Worm (Caenorhabditis elegans) whole organism, late embryonic: Measurements from ENCODE around the gene B0238.9.

Experiments used
- C08G9.2 ChIP-seq: sonication (generic microtip); optimal IDR thresholded peaks from 2 replicates; lab custom pipeline; 2016; ENCODE audit warnings: mild to moderate bottlenecking, missing genetic modification characterization, moderate library complexity, missing compliant biosample characterization
- F13H6.1 ChIP-seq: sonication (generic microtip); optimal IDR thresholded peaks from 2 replicates; lab custom pipeline; 2016; ENCODE audit warnings: missing genetic modification characterization, missing compliant biosample characterization
- Y22D7AL.16 ChIP-seq: sonication (generic microtip); optimal IDR thresholded peaks from 2 replicates; lab custom pipeline; 2016; ENCODE audit warnings: missing genetic modification characterization, missing compliant biosample characterization
- ceh-14 ChIP-seq: sonication (generic microtip); optimal IDR thresholded peaks from 2 replicates; lab custom pipeline; 2016; ENCODE audit warnings: missing genotype, missing genetic modification characterization, missing compliant biosample characterization
- ceh-18 ChIP-seq: sonication (generic microtip); optimal IDR thresholded peaks from 2 replicates; lab custom pipeline; 2016; ENCODE audit warnings: missing genetic modification characterization, missing compliant biosample characterization
- ceh-24 ChIP-seq: sonication (generic microtip); optimal IDR thresholded peaks from 2 replicates; lab custom pipeline; 2016; ENCODE audit warnings: mild to moderate bottlenecking, missing genetic modification characterization, missing compliant biosample characterization
- ceh-30 ChIP-seq: fragments of 150-350 bp; optimal IDR thresholded peaks from 2 replicates; lab custom pipeline; 2014; ENCODE audit warnings: missing biosample characterization, missing genetic modification characterization
- ceh-31 ChIP-seq: sonication (generic microtip); optimal IDR thresholded peaks from 2 replicates; lab custom pipeline; 2016; ENCODE audit warnings: missing genetic modification characterization, missing compliant biosample characterization
- ceh-34 ChIP-seq: sonication (generic microtip); optimal IDR thresholded peaks from 2 replicates; lab custom pipeline; 2016; ENCODE audit warnings: mild to moderate bottlenecking, missing genetic modification characterization, missing compliant biosample characterization
- ceh-48 ChIP-seq: sonication (generic microtip); optimal IDR thresholded peaks from 2 replicates; lab custom pipeline; 2016; ENCODE audit warnings: missing genetic modification characterization, inconsistent platforms, missing compliant biosample characterization
- ceh-9 ChIP-seq: sonication (generic microtip); optimal IDR thresholded peaks from 2 replicates; lab custom pipeline; 2016; ENCODE audit warnings: mild to moderate bottlenecking, missing genetic modification characterization, inconsistent platforms, missing compliant biosample characterization
- elt-2 ChIP-seq: sonication (generic microtip); optimal IDR thresholded peaks from 2 replicates; lab custom pipeline; 2016; ENCODE audit warnings: missing genetic modification reagents, missing genetic modification characterization, missing compliant biosample characterization
- ets-4 ChIP-seq: sonication (generic microtip); optimal IDR thresholded peaks from 2 replicates; lab custom pipeline; 2016; ENCODE audit warnings: missing genetic modification characterization, missing compliant biosample characterization
- eyg-1 ChIP-seq: sonication (generic microtip); optimal IDR thresholded peaks from 2 replicates; lab custom pipeline; 2016; ENCODE audit warnings: missing genotype, missing genetic modification characterization, missing compliant biosample characterization
- fax-1 ChIP-seq: sonication (generic microtip); optimal IDR thresholded peaks from 2 replicates; lab custom pipeline; 2016; ENCODE audit warnings: missing genotype, missing genetic modification characterization, missing compliant biosample characterization
- fkh-6 ChIP-seq: sonication (generic microtip); optimal IDR thresholded peaks from 2 replicates; lab custom pipeline; 2016; ENCODE audit warnings: missing genetic modification characterization, missing compliant biosample characterization
- gmeb-2 ChIP-seq: sonication (generic microtip); optimal IDR thresholded peaks from 2 replicates; lab custom pipeline; 2016; ENCODE audit warnings: missing genetic modification characterization, inconsistent platforms, missing compliant biosample characterization
- hlh-15 ChIP-seq: sonication (generic microtip); optimal IDR thresholded peaks from 2 replicates; lab custom pipeline; 2016; ENCODE audit warnings: missing genetic modification characterization, missing compliant biosample characterization
- hlh-30 ChIP-seq: sonication (generic microtip); optimal IDR thresholded peaks from 2 replicates; lab custom pipeline; 2017; ENCODE audit warnings: antibody characterized with exemption, missing genetic modification characterization, missing compliant biosample characterization; ENCODE audit not compliant: insufficient read depth
- hlh-6 ChIP-seq: sonication (generic microtip); optimal IDR thresholded peaks from 2 replicates; lab custom pipeline; 2016; ENCODE audit warnings: missing genotype, missing genetic modification characterization, missing compliant biosample characterization
- nfya-1 ChIP-seq: sonication (generic microtip); optimal IDR thresholded peaks from 2 replicates; lab custom pipeline; 2017; ENCODE audit warnings: missing genetic modification characterization, mild to moderate bottlenecking, missing compliant biosample characterization, antibody characterized with exemption, moderate library complexity
- nhr-11 ChIP-seq: fragments of 150-350 bp; optimal IDR thresholded peaks from 2 replicates; lab custom pipeline; 2014; ENCODE audit warnings: missing biosample characterization, missing genetic modification characterization
- odd-2 ChIP-seq: sonication (generic microtip); optimal IDR thresholded peaks from 2 replicates; lab custom pipeline; 2017; ENCODE audit warnings: antibody characterized with exemption, mild to moderate bottlenecking, missing genetic modification characterization, missing compliant biosample characterization
- pag-3 ChIP-seq: sonication (generic microtip); optimal IDR thresholded peaks from 2 replicates; lab custom pipeline; 2016; ENCODE audit warnings: missing compliant biosample characterization, missing genetic modification characterization, borderline replicate concordance
- pat-9 ChIP-seq: fragments of 200-800 bp; sonication (Bioruptor generic); optimal IDR thresholded peaks from 2 replicates; lab custom pipeline; 2018; ENCODE audit warnings: mild to moderate bottlenecking, missing genetic modification characterization, moderate library complexity, missing compliant biosample characterization
- pax-1 ChIP-seq: fragments of 150-350 bp; optimal IDR thresholded peaks from 2 replicates; lab custom pipeline; 2014; ENCODE audit warnings: missing biosample characterization, missing genetic modification characterization
- pha-2 ChIP-seq: sonication (generic microtip); optimal IDR thresholded peaks from 2 replicates; lab custom pipeline; 2017; ENCODE audit warnings: mild to moderate bottlenecking, missing genetic modification characterization, missing compliant biosample characterization
- pqm-1 ChIP-seq: sonication (generic microtip); optimal IDR thresholded peaks from 2 replicates; lab custom pipeline; 2016; ENCODE audit warnings: missing genetic modification characterization, missing compliant biosample characterization
- pros-1 ChIP-seq: fragments of 150-350 bp; optimal IDR thresholded peaks from 2 replicates; lab custom pipeline; 2014; ENCODE audit warnings: missing biosample characterization, missing genetic modification reagents, missing genetic modification characterization
- ref-2 ChIP-seq: sonication (generic microtip); optimal IDR thresholded peaks from 2 replicates; lab custom pipeline; 2016; ENCODE audit warnings: missing genetic modification characterization, missing compliant biosample characterization
- rnt-1 ChIP-seq: sonication (generic microtip); optimal IDR thresholded peaks from 2 replicates; lab custom pipeline; 2016; ENCODE audit warnings: missing genetic modification characterization, missing compliant biosample characterization
- sdc-2 ChIP-seq: sonication (generic microtip); optimal IDR thresholded peaks from 2 replicates; lab custom pipeline; 2016; ENCODE audit warnings: missing genotype, missing genetic modification characterization, missing compliant biosample characterization
- sox-4 ChIP-seq: sonication (generic microtip); optimal IDR thresholded peaks from 2 replicates; lab custom pipeline; 2017; ENCODE audit warnings: mild to moderate bottlenecking, missing genetic modification characterization, inconsistent platforms, missing compliant biosample characterization
- syd-9 ChIP-seq: sonication (generic microtip); optimal IDR thresholded peaks from 2 replicates; lab custom pipeline; 2016; ENCODE audit warnings: mild to moderate bottlenecking, missing genetic modification characterization, moderate library complexity, missing compliant biosample characterization
- tbx-2 ChIP-seq: sonication (generic microtip); optimal IDR thresholded peaks from 2 replicates; lab custom pipeline; 2016; ENCODE audit warnings: missing genetic modification characterization, missing compliant biosample characterization
- tbx-7 ChIP-seq: sonication (generic microtip); optimal IDR thresholded peaks from 2 replicates; lab custom pipeline; 2016; ENCODE audit warnings: missing genotype, missing genetic modification characterization, missing compliant biosample characterization
- ttx-3 ChIP-seq: sonication (generic microtip); optimal IDR thresholded peaks from 2 replicates; lab custom pipeline; 2016; ENCODE audit warnings: missing genetic modification reagents, missing genetic modification characterization, missing compliant biosample characterization
- unc-3 ChIP-seq, 2 experiments: fragments of 200-800 bp in 1 of 2; sonication (Bioruptor generic) in 1 of 2; sonication (generic microtip) in 1 of 2; conservative IDR thresholded peaks in 1 of 2; optimal IDR thresholded peaks in 1 of 2; 2 replicates each; pipeline versions ENCODE4 v1.3.6 to Lab custom; 2016 to 2022; ENCODE audit warnings: missing compliant biosample characterization in 2 of 2, missing genetic modification characterization in 2 of 2, missing genetic modification reagents in 1 of 2
- unc-42 ChIP-seq: sonication (generic microtip); optimal IDR thresholded peaks from 2 replicates; lab custom pipeline; 2016; ENCODE audit warnings: missing genotype, missing genetic modification characterization, missing compliant biosample characterization
- unc-55 ChIP-seq: sonication (generic microtip); optimal IDR thresholded peaks from 2 replicates; lab custom pipeline; 2017; ENCODE audit warnings: missing biosample characterization, missing genetic modification reagents, missing genetic modification characterization
- unc-86 ChIP-seq: sonication (generic microtip); optimal IDR thresholded peaks from 2 replicates; lab custom pipeline; 2016; ENCODE audit warnings: missing genetic modification characterization, missing compliant biosample characterization
- zip-5 ChIP-seq: sonication (generic microtip); optimal IDR thresholded peaks from 2 replicates; lab custom pipeline; 2016; ENCODE audit warnings: missing genetic modification characterization, missing compliant biosample characterization

Gene B0238.9

ce11 chrV:5271487-5271886 is 6.4 kb downstream of the B0238.9 start:
- TF ChIP-seq elt-2 (peak; percentile 58), pax-1 (no peak), unc-55 (GFP tag; lab: Kevin White, UChicago) (peak; percentile 64), sox-4 (tag; lab: Kevin White, UChicago) (no peak), syd-9 (tag; lab: Kevin White, UChicago) (peak; percentile 36), pat-9 (tag; lab: Kevin White, UChicago) (peak; percentile 4), rnt-1 (peak; percentile 75), C08G9.2 (tag; lab: Kevin White, UChicago) (no peak), Y22D7AL.16 (tag; lab: Kevin White, UChicago) (no peak), ceh-24 (tag; lab: Kevin White, UChicago) (no peak), ceh-18 (tag; lab: Kevin White, UChicago) (peak; percentile 37), pqm-1 (tag; lab: Kevin White, UChicago) (peak; percentile 53), ceh-34 (tag; lab: Kevin White, UChicago) (peak; percentile 51), F13H6.1 (tag; lab: Kevin White, UChicago) (peak; percentile 6), hlh-30 (peak; percentile 94), hlh-15 (tag; lab: Kevin White, UChicago) (no peak), ttx-3 (tag; lab: Kevin White, UChicago) (no peak), tbx-2 (tag; lab: Kevin White, UChicago) (peak; percentile 56)

- TF ChIP-seq nfya-1 (peak; percentile 20), pha-2 (tag; lab: Kevin White, UChicago) (no peak), fax-1 (tag; lab: Kevin White, UChicago) (no peak), ceh-31 (tag; lab: Kevin White, UChicago) (peak; percentile 10), unc-42 (tag; lab: Kevin White, UChicago) (peak; percentile 64), gmeb-2 (no peak), unc-3 (GFP tag; conservative IDR thresholded peaks at IDR 0.05; lab: Robert Waterston, UW) (no peak), unc-3 (tag; optimal IDR thresholded peaks at IDR 0.05; lab: Kevin White, UChicago) (no peak), ceh-48 (tag; lab: Kevin White, UChicago) (peak; percentile 7), unc-55 (GFP tag; lab: Kevin White, UChicago) (peak; percentile 22)
These were observed 8.8 kb downstream of the B0238.9 start, which contains the start of gene penr-1 for ce11 chrV:5269024-5269535. Gene penr-1 (plus strand): TSS chrV:5269485.

DNA sequence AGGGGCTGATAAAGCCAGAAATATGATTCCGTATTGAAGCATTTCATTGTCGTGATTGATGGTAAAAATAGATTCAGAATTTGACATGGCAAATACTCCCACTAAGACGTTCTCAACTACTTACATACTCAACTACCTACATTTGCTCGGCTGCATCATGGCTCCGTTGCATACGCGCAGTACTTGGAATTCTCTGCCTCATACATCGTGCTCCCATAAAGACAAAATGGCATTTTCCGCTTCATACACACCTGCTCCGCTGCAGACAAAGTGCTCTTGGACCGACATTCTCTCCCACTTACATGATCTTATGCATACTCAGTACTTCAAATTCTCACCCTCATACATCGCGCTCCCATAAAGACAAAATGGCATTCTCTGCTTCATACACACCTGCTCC is 12.3 kb downstream of the B0238.9 start, which contains the start of the genes srt-69 and B0238.12:
srt-69 (minus strand) TSS at position 101 of the 400 bp plus-strand sequence.
B0238.12 (plus strand) TSS at position 264 of the 400 bp plus-strand sequence.
- TF ChIP-seq ref-2 (tag; lab: Kevin White, UChicago) (no peak), pag-3 (tag; lab: Kevin White, UChicago) (no peak), syd-9 (tag; lab: Kevin White, UChicago) (no peak), fkh-6 (tag; lab: Kevin White, UChicago) (no peak), eyg-1 (tag; lab: Kevin White, UChicago) (no peak), pat-9 (tag; lab: Kevin White, UChicago) (no peak), pros-1 (no peak), zip-5 (tag; lab: Kevin White, UChicago) (no peak), ets-4 (tag; lab: Kevin White, UChicago) (no peak), ceh-30 (tag; lab: Kevin White, UChicago) (no peak)

ce11 chrV:5262999-5263398 is 14.9 kb downstream of the B0238.9 start, which contains the start of gene cest-30:
Gene cest-30 (minus strand): TSS chrV:5263099.
- TF ChIP-seq hlh-15 (tag; lab: Kevin White, UChicago), result no peak
- no peak for TF ChIP-seq unc-42 (tag; lab: Kevin White, UChicago)
- no peak for TF ChIP-seq sdc-2 (tag; lab: Kevin White, UChicago)
- TF ChIP-seq odd-2 (tag; lab: Kevin White, UChicago), result no peak
- TF ChIP-seq fkh-6 (tag; lab: Kevin White, UChicago), result no peak
- TF ChIP-seq ttx-3 (tag; lab: Kevin White, UChicago), result no peak
- no peak for TF ChIP-seq tbx-7 (tag; lab: Kevin White, UChicago)
- no peak for TF ChIP-seq nhr-11 (tag; lab: Kevin White, UChicago)
- TF ChIP-seq pros-1, result no peak
- TF ChIP-seq ceh-9 (tag; lab: Kevin White, UChicago), result no peak
- no peak for TF ChIP-seq ceh-14 (tag; lab: Kevin White, UChicago)
- no peak for TF ChIP-seq eyg-1 (tag; lab: Kevin White, UChicago)
- no peak for TF ChIP-seq unc-86 (tag; lab: Kevin White, UChicago)
- TF ChIP-seq hlh-6 (tag; lab: Kevin White, UChicago), result no peak
